Worm (Caenorhabditis elegans) whole organism, young adult: Measurements from ENCODE around the gene frh-1.

Experiments
- B0336.3 ChIP-seq: fragments of 200-800 bp; sonication (Bioruptor generic); IDR thresholded peaks from 2 replicates; pipeline ENCODE4 v1.3.6; 2022; ENCODE audit warnings: missing genetic modification characterization, missing compliant biosample characterization
- F23B12.7 ChIP-seq: sonication (generic microtip); optimal IDR thresholded peaks from 2 replicates; lab custom pipeline; 2017; ENCODE audit warnings: missing genetic modification characterization, mild to moderate bottlenecking, missing compliant biosample characterization, antibody characterized with exemption, moderate library complexity; ENCODE audit not compliant: insufficient read depth
- F39B2.1 ChIP-seq: fragments of 200-800 bp; sonication (Bioruptor generic); IDR thresholded peaks from 2 replicates; pipeline ENCODE4 v1.3.6; 2022; ENCODE audit warnings: missing genetic modification reagents, missing genetic modification characterization, missing compliant biosample characterization
- F52B5.7 ChIP-seq: sonication (generic microtip); optimal IDR thresholded peaks from 2 replicates; lab custom pipeline; 2016; ENCODE audit warnings: mild to moderate bottlenecking, missing genetic modification characterization, missing compliant biosample characterization
- Y56A3A.18 ChIP-seq: fragments of 200-800 bp; sonication (Bioruptor generic); IDR thresholded peaks from 2 replicates; pipeline ENCODE4 v1.3.6; 2022; ENCODE audit warnings: missing genetic modification reagents, missing genetic modification characterization, missing compliant biosample characterization
- ZK185.1 ChIP-seq: sonication (generic microtip); optimal IDR thresholded peaks from 2 replicates; lab custom pipeline; 2016; ENCODE audit warnings: mild to moderate bottlenecking, missing genetic modification characterization, missing compliant biosample characterization; ENCODE audit not compliant: poor library complexity, severe bottlenecking
- ama-1 ChIP-seq, 3 experiments: fragments of 150-350 bp in 1 of 3; sonication (generic microtip) in 2 of 3; optimal IDR thresholded peaks; 2 replicates each; lab custom pipeline; 2014 to 2018; ENCODE audit warnings: missing biosample characterization in 2 of 3, missing genetic modification characterization in 2 of 3, missing genetic modification reagents in 2 of 3
- athp-1 ChIP-seq: sonication (generic microtip); optimal IDR thresholded peaks from 2 replicates; lab custom pipeline; 2017; ENCODE audit warnings: mild to moderate bottlenecking, missing genetic modification characterization, missing compliant biosample characterization
- attf-3 ChIP-seq: fragments of 200-800 bp; sonication (Bioruptor generic); conservative IDR thresholded peaks from 2 replicates; pipeline ENCODE4 v1.3.6; 2022; ENCODE audit warnings: missing genetic modification reagents, missing genetic modification characterization, missing compliant biosample characterization
- attf-6 ChIP-seq: fragments of 200-800 bp; sonication (Bioruptor generic); IDR thresholded peaks from 2 replicates; pipeline ENCODE4 v1.3.6; 2022; ENCODE audit warnings: missing genetic modification reagents, missing genetic modification characterization, missing compliant biosample characterization
- bed-1 ChIP-seq: fragments of 200-800 bp; sonication (Bioruptor generic); IDR thresholded peaks from 2 replicates; pipeline ENCODE4 v1.3.6; 2022; ENCODE audit warnings: missing genetic modification reagents, missing genetic modification characterization, missing compliant biosample characterization
- cebp-1 ChIP-seq, 2 experiments: fragments of 200-800 bp in 1 of 2; sonication (Bioruptor generic) in 1 of 2; sonication (generic microtip) in 1 of 2; IDR thresholded peaks in 1 of 2; optimal IDR thresholded peaks in 1 of 2; 2 replicates each; pipeline versions ENCODE4 v1.3.6 to Lab custom; 2017 to 2022; ENCODE audit warnings: missing compliant biosample characterization in 2 of 2, missing genetic modification characterization in 2 of 2, mild to moderate bottlenecking in 1 of 2, missing genetic modification reagents in 1 of 2, moderate library complexity in 1 of 2
- ceh-100 ChIP-seq: fragments of 200-800 bp; sonication (Bioruptor generic); IDR thresholded peaks from 2 replicates; pipeline ENCODE4 v1.3.6; 2022; ENCODE audit warnings: missing genetic modification reagents, missing genetic modification characterization, missing compliant biosample characterization
- ceh-58 ChIP-seq: fragments of 200-800 bp; sonication (Bioruptor generic); IDR thresholded peaks from 2 replicates; pipeline ENCODE4 v1.3.6; 2022; ENCODE audit warnings: missing genetic modification characterization, missing compliant biosample characterization
- dpl-1 ChIP-seq: fragments of 150-350 bp; optimal IDR thresholded peaks from 2 replicates; lab custom pipeline; 2014; ENCODE audit warnings: missing biosample characterization, missing genetic modification reagents, missing genetic modification characterization
- egl-18 ChIP-seq: fragments of 200-800 bp; sonication (Bioruptor generic); IDR thresholded peaks from 2 replicates; pipeline ENCODE4 v1.3.6; 2022; ENCODE audit warnings: missing genetic modification reagents, missing genetic modification characterization, missing compliant biosample characterization
- ets-4 ChIP-seq: fragments of 200-800 bp; sonication (Bioruptor generic); optimal IDR thresholded peaks from 2 replicates; lab custom pipeline; 2018; ENCODE audit warnings: mild to moderate bottlenecking, missing genetic modification characterization, missing compliant biosample characterization
- hlh-26 ChIP-seq: fragments of 200-800 bp; sonication (Bioruptor generic); conservative IDR thresholded peaks from 2 replicates; pipeline ENCODE4 v1.3.6; 2022; ENCODE audit warnings: missing genetic modification reagents, missing genetic modification characterization, missing compliant biosample characterization
- hrde-1 ChIP-seq: sonication (generic microtip); optimal IDR thresholded peaks from 2 replicates; lab custom pipeline; 2016; ENCODE audit warnings: missing genetic modification characterization, mild to moderate bottlenecking, missing compliant biosample characterization, moderate library complexity, missing genotype, missing genetic modification reagents, borderline replicate concordance
- hsf-1 ChIP-seq: fragments of 200-800 bp; sonication (Bioruptor generic); IDR thresholded peaks from 2 replicates; pipeline ENCODE4 v1.3.6; 2022; ENCODE audit warnings: missing genetic modification reagents, missing genetic modification characterization, missing compliant biosample characterization
- lin-40 ChIP-seq: sonication (generic microtip); optimal IDR thresholded peaks from 2 replicates; lab custom pipeline; 2016; ENCODE audit warnings: missing genetic modification characterization, mild to moderate bottlenecking, missing compliant biosample characterization, missing genotype, missing genetic modification reagents
- lir-1 ChIP-seq: fragments of 200-800 bp; sonication (Bioruptor generic); conservative IDR thresholded peaks from 2 replicates; pipeline ENCODE4 v1.3.6; 2022; ENCODE audit warnings: missing genetic modification reagents, missing genetic modification characterization, missing compliant biosample characterization
- madf-3 ChIP-seq: fragments of 200-800 bp; sonication (Bioruptor generic); IDR thresholded peaks from 2 replicates; pipeline ENCODE4 v1.3.6; 2022; ENCODE audit warnings: missing genetic modification reagents, missing genetic modification characterization, missing compliant biosample characterization
- madf-6 ChIP-seq: fragments of 200-800 bp; sonication (Bioruptor generic); IDR thresholded peaks from 2 replicates; pipeline ENCODE4 v1.3.6; 2022; ENCODE audit warnings: missing genetic modification reagents, missing genetic modification characterization, missing compliant biosample characterization
- mxl-1 ChIP-seq: sonication (generic microtip); optimal IDR thresholded peaks from 2 replicates; lab custom pipeline; 2016; ENCODE audit warnings: missing genetic modification characterization, missing compliant biosample characterization
- nfya-1 ChIP-seq: sonication (generic microtip); optimal IDR thresholded peaks from 2 replicates; lab custom pipeline; 2017; ENCODE audit warnings: antibody characterized with exemption, missing compliant biosample characterization, missing genetic modification characterization, borderline replicate concordance; ENCODE audit not compliant: insufficient read depth
- nhr-80 ChIP-seq: sonication (generic microtip); optimal IDR thresholded peaks from 2 replicates; lab custom pipeline; 2016; ENCODE audit warnings: missing genetic modification characterization, missing compliant biosample characterization
- rec-8 ChIP-seq, 2 experiments: sonication (generic microtip); optimal IDR thresholded peaks; 2 replicates each; lab custom pipeline; 2016; ENCODE audit warnings: mild to moderate bottlenecking in 2 of 2, missing genetic modification characterization in 2 of 2, missing genetic modification reagents in 2 of 2, missing genotype in 2 of 2, missing biosample characterization in 1 of 2, missing compliant biosample characterization in 1 of 2, moderate library complexity in 1 of 2
- rpc-1 ChIP-seq, 2 experiments: fragments of 150-350 bp in 1 of 2; sonication (generic microtip) in 1 of 2; optimal IDR thresholded peaks; 2 replicates each; lab custom pipeline; 2014 to 2018; ENCODE audit warnings: missing biosample characterization in 1 of 2, missing genetic modification characterization in 1 of 2, missing genetic modification reagents in 1 of 2, missing genotype in 1 of 2
- sdz-38 ChIP-seq: sonication (generic microtip); optimal IDR thresholded peaks from 2 replicates; lab custom pipeline; 2016; ENCODE audit warnings: missing genotype, missing genetic modification characterization, missing compliant biosample characterization
- snpc-1.3 ChIP-seq: sonication (generic microtip); optimal IDR thresholded peaks from 2 replicates; lab custom pipeline; 2017; ENCODE audit warnings: missing genetic modification characterization, mild to moderate bottlenecking, missing compliant biosample characterization, antibody characterized with exemption, moderate library complexity, missing genotype, missing genetic modification reagents; ENCODE audit not compliant: insufficient read depth
- snpc-4 ChIP-seq, 5 experiments: fragments of 150-350 bp in 1 of 5; sonication (generic microtip) in 4 of 5; optimal IDR thresholded peaks; 2 replicates each; lab custom pipeline; 2014 to 2018; ENCODE audit warnings: missing genetic modification characterization in 5 of 5, missing biosample characterization in 3 of 5, antibody characterized with exemption in 2 of 5, mild to moderate bottlenecking in 2 of 5, missing compliant biosample characterization in 2 of 5, missing genotype in 2 of 5, moderate library complexity in 2 of 5, missing genetic modification reagents in 1 of 5
- sptf-2 ChIP-seq: fragments of 200-800 bp; sonication (Bioruptor generic); optimal IDR thresholded peaks from 2 replicates; lab custom pipeline; 2018; ENCODE audit warnings: mild to moderate bottlenecking, missing genetic modification characterization, missing compliant biosample characterization
- tbp1 ChIP-seq: fragments of 200-800 bp; sonication (Bioruptor generic); optimal IDR thresholded peaks from 2 replicates; lab custom pipeline; 2018; ENCODE audit warnings: mild to moderate bottlenecking, missing genetic modification characterization, missing compliant biosample characterization
- tbx-9 ChIP-seq: sonication (generic microtip); optimal IDR thresholded peaks from 2 replicates; lab custom pipeline; 2016; ENCODE audit warnings: borderline replicate concordance, missing genetic modification characterization, inconsistent platforms, missing compliant biosample characterization
- xnd-1 ChIP-seq: sonication (generic microtip); optimal IDR thresholded peaks from 2 replicates; lab custom pipeline; 2016; ENCODE audit warnings: missing genotype, missing genetic modification reagents, missing genetic modification characterization, missing compliant biosample characterization
- zfh-2 ChIP-seq: fragments of 200-800 bp; sonication (Bioruptor generic); conservative IDR thresholded peaks from 2 replicates; pipeline ENCODE4 v1.3.6; 2022; ENCODE audit warnings: missing genetic modification reagents, missing genetic modification characterization, missing compliant biosample characterization
- ztf-25 ChIP-seq: fragments of 200-800 bp; sonication (Bioruptor generic); IDR thresholded peaks from 2 replicates; pipeline ENCODE4 v1.3.6; 2022; ENCODE audit warnings: missing genetic modification reagents, missing genetic modification characterization, missing compliant biosample characterization
- ztf-26 ChIP-seq: sonication (generic microtip); optimal IDR thresholded peaks from 2 replicates; lab custom pipeline; 2017; ENCODE audit warnings: missing genetic modification characterization, missing compliant biosample characterization
- ztf-6 ChIP-seq: fragments of 200-800 bp; sonication (Bioruptor generic); IDR thresholded peaks from 2 replicates; pipeline ENCODE4 v1.3.6; 2022; ENCODE audit warnings: missing genetic modification reagents, missing genetic modification characterization, missing compliant biosample characterization

The frh-1 gene

DNA sequence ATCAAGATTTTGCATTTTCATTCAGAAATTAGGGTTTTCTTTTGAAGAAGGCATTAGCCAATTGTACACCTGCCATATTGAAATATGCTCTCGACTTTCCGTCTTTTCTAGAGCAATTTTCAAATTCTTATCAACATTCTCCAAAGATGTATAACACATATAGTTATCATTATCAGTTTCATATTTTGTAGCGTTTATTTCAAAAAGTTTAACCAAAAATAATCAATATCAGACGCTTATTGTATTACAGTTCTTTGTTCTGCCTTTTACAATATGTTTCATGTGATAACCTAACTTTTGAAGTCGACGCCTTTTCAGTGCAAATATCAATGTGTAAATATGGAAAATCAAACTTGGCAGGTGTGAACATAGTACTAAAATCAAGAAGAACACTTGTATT is 3.3 kb upstream of the frh-1 start:
- TF ChIP-seq F39B2.1 (GFP tag; lab: Robert Waterston, UW) (no peak), ztf-26 (no peak), ceh-58 (GFP tag; lab: Robert Waterston, UW) (no peak), nfya-1 (no peak), nhr-80 (tag; lab: Kevin White, UChicago) (peak; percentile 50), mxl-1 (tag; lab: Kevin White, UChicago) (no peak), bed-1 (GFP tag; lab: Robert Waterston, UW) (no peak)
- TF ChIP-seq, all 124 proteins: peak for 1

DNA sequence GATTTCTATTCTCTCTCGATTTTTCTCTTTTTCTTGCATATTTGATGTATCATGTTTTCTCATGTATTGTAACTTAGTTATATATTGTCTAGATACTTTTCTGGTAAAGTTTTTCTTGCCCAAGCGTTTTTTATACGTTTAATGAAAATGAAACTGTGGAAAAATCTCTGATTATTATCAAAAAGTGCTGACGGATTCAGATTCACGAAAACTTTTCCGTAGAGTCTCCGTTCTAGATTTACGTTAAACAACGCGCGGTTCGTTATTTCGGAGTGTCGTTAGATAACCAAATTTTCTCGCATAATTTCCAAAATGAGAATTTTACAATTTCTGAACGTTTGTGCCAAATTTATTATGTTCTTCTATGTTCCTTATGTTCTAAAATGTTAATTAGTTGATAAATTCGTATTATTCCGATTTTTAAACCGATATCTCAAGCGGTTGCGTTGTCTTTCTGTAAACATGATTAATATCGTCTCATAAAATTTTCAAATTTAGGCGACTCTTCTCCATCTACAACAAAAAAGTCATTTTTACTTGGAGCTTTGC is 1.0 kb downstream of the frh-1 start, which contains the start of gene ptp-2:
Gene ptp-2 (plus strand): TSS at position 499 of the 549 bp plus-strand sequence.
- TF ChIP-seq zfh-2, result no peak
- no peak for TF ChIP-seq ztf-25 (GFP tag; lab: Robert Waterston, UW)
- TF ChIP-seq rec-8 (tag; optimal IDR thresholded peaks at IDR 0.05; lab: Kevin White, UChicago), result no peak
- no peak for TF ChIP-seq hrde-1 (tag; lab: Kevin White, UChicago)
- TF ChIP-seq sdz-38 (tag; lab: Kevin White, UChicago), result no peak
- TF ChIP-seq lin-40 (tag; lab: Kevin White, UChicago), result no peak
- no peak for TF ChIP-seq ama-1 (optimal IDR thresholded peaks at IDR 0.05; lab: Kevin White, UChicago)
- peak in 1 of 2 experiments; percentile 19 for TF ChIP-seq ama-1 (GFP tag; optimal IDR thresholded peaks at IDR 0.05; lab: Kevin White, UChicago)
- TF ChIP-seq snpc-1.3 (tag; lab: Kevin White, UChicago), result no peak
- peak; percentile 42 for TF ChIP-seq F23B12.7 (tag; lab: Kevin White, UChicago)
- TF ChIP-seq cebp-1 (GFP tag; IDR thresholded peaks at IDR 0.05; lab: Robert Waterston, UW), result no peak
- TF ChIP-seq cebp-1 (tag; optimal IDR thresholded peaks at IDR 0.05; lab: Kevin White, UChicago), result peak; percentile 17
- TF ChIP-seq dpl-1 (GFP tag; lab: Kevin White, UChicago), result no peak
- no peak for TF ChIP-seq F39B2.1 (GFP tag; lab: Robert Waterston, UW)
- TF ChIP-seq F52B5.7, result no peak
- no peak for TF ChIP-seq attf-6
- TF ChIP-seq attf-3 (GFP tag; lab: Robert Waterston, UW), result peak; percentile 95
- TF ChIP-seq rpc-1 (optimal IDR thresholded peaks at IDR 0.05; lab: Kevin White, UChicago), result no peak
- no peak for TF ChIP-seq rpc-1 (tag; optimal IDR thresholded peaks at IDR 0.05; lab: Kevin White, UChicago)
- TF ChIP-seq ztf-26, result no peak
- TF ChIP-seq ztf-6 (GFP tag; lab: Robert Waterston, UW), result no peak
- TF ChIP-seq Y56A3A.18 (GFP tag; lab: Robert Waterston, UW), result no peak
- no peak for TF ChIP-seq hlh-26 (GFP tag; lab: Robert Waterston, UW)
- TF ChIP-seq snpc-4 (GFP tag; optimal IDR thresholded peaks at IDR 0.05; lab: Kevin White, UChicago), result no peak
- peak in 1 of 4 experiments; percentile 0 for TF ChIP-seq snpc-4 (tag; optimal IDR thresholded peaks at IDR 0.05; lab: Kevin White, UChicago)
- peak; percentile 75 for TF ChIP-seq ceh-100 (GFP tag; lab: Robert Waterston, UW)

- TF ChIP-seq ztf-26, result no peak
- TF ChIP-seq madf-6 (GFP tag; lab: Robert Waterston, UW), result peak; percentile 35
Measured at ce11 chrII:5921620-5922019, 4.4 kb downstream of the frh-1 start, which contains the start of gene vrk-1. TSS of gene vrk-1 (plus strand) at chrII:5921967.

- TF ChIP-seq ztf-25 (GFP tag; lab: Robert Waterston, UW), result no peak
- no peak for TF ChIP-seq xnd-1
- no peak for TF ChIP-seq tbx-9
- no peak for TF ChIP-seq ZK185.1 (tag; lab: Kevin White, UChicago)
- no peak for TF ChIP-seq nhr-80 (tag; lab: Kevin White, UChicago)
- TF ChIP-seq egl-18 (GFP tag; lab: Robert Waterston, UW), result no peak
- TF ChIP-seq madf-3 (GFP tag; lab: Robert Waterston, UW), result no peak
- no peak for TF ChIP-seq madf-6 (GFP tag; lab: Robert Waterston, UW)
- no peak for TF ChIP-seq lir-1 (GFP tag; lab: Robert Waterston, UW)
- TF ChIP-seq sptf-2, result no peak
- TF ChIP-seq tbp1, result no peak
- no peak for TF ChIP-seq hsf-1 (GFP tag; lab: Robert Waterston, UW)
- TF ChIP-seq athp-1 (tag; lab: Kevin White, UChicago), result no peak
- TF ChIP-seq ets-4 (GFP tag; lab: Kevin White, UChicago), result no peak
- no peak for TF ChIP-seq B0336.3
Measured at ce11 chrII:5928502-5928901, 11.3 kb downstream of the frh-1 start, which contains the start of gene egl-44. TSS of gene egl-44 (plus strand) at chrII:5928802.
